Fruit fly (Drosophila melanogaster) whole organism, wandering third instar larva: Measurements from ENCODE around the gene CG44158.

Experiments
- CG9705 ChIP-seq: fragments of 200-800 bp; sonication (Bioruptor generic); optimal IDR thresholded peaks from 2 replicates; lab custom pipeline; 2018; ENCODE audit warnings: missing biosample characterization, mild to moderate bottlenecking, missing genetic modification characterization
- Dfd ChIP-seq: fragments of >200 bp; optimal IDR thresholded peaks from 2 replicates; lab custom pipeline; 2017; ENCODE audit warnings: missing biosample characterization, missing genetic modification characterization
- N ChIP-seq: fragments of >200 bp; optimal IDR thresholded peaks from 2 replicates; lab custom pipeline; 2018; ENCODE audit warnings: missing biosample characterization, missing external identifiers, missing genetic modification characterization
- Sp1 ChIP-seq: fragments of 200-800 bp; sonication (Bioruptor generic); optimal IDR thresholded peaks from 3 replicates; lab custom pipeline; 2019; ENCODE audit warnings: missing biosample characterization, mild to moderate bottlenecking, missing genetic modification characterization, moderate library complexity
- br ChIP-seq: fragments of 200-800 bp; sonication (Bioruptor generic); optimal IDR thresholded peaks from 2 replicates; lab custom pipeline; 2016; ENCODE audit warnings: missing biosample characterization, missing genetic modification characterization
- fru ChIP-seq: fragments of 200-800 bp; sonication (Bioruptor generic); optimal IDR thresholded peaks from 3 replicates; lab custom pipeline; 2016; ENCODE audit warnings: missing biosample characterization, mild to moderate bottlenecking, missing genetic modification characterization
- h ChIP-seq: fragments of 200-800 bp; sonication (Bioruptor generic); optimal IDR thresholded peaks from 3 replicates; lab custom pipeline; 2016; ENCODE audit warnings: missing biosample characterization, mild to moderate bottlenecking, missing genetic modification characterization
- lola ChIP-seq: fragments of >200 bp; optimal IDR thresholded peaks from 2 replicates; lab custom pipeline; 2017; ENCODE audit warnings: missing biosample characterization, missing genetic modification characterization
- pan ChIP-seq: fragments of >200 bp; optimal IDR thresholded peaks from 2 replicates; lab custom pipeline; 2017
- sage ChIP-seq: fragments of 200-800 bp; sonication (Bioruptor generic); optimal IDR thresholded peaks from 2 replicates; lab custom pipeline; 2016; ENCODE audit warnings: missing biosample characterization, mild to moderate bottlenecking, missing genetic modification characterization
- usp ChIP-seq: fragments of >200 bp; optimal IDR thresholded peaks from 2 replicates; lab custom pipeline; 2017; ENCODE audit warnings: missing biosample characterization, missing genetic modification characterization

- TF ChIP-seq lola (GFP tag; lab: Kevin White, UChicago) = no peak
- no peak for TF ChIP-seq fru (GFP tag; lab: Kevin White, UChicago)
- TF ChIP-seq CG9705 (GFP tag; lab: Kevin White, UChicago) = no peak
- peak; percentile 97 for TF ChIP-seq Dfd (GFP tag; lab: Kevin White, UChicago)
- TF ChIP-seq usp = no peak
- TF ChIP-seq br (GFP tag; lab: Kevin White, UChicago) = no peak
- no peak for TF ChIP-seq h
- TF ChIP-seq pan (lab: Kevin White, UChicago) = no peak
- TF ChIP-seq Sp1 (GFP tag; lab: Kevin White, UChicago) = no peak
- no peak for TF ChIP-seq sage (GFP tag; lab: Kevin White, UChicago)
- no peak for TF ChIP-seq N
Observed at dm6 chr3R:18195295-18195694, 13.3 kb upstream of the CG44158 start.
